Worm (Caenorhabditis elegans) whole organism, L4 larva: ENCODE data around the gene F54F11.1.

Source experiments
- D1046.2 ChIP-seq: fragments of 200-800 bp; sonication (Bioruptor generic); IDR thresholded peaks from 2 replicates; pipeline ENCODE4 v1.3.6; 2022; ENCODE audit warnings: missing genetic modification characterization, missing compliant biosample characterization
- F10B5.3 ChIP-seq: sonication (generic microtip); optimal IDR thresholded peaks from 2 replicates; lab custom pipeline; 2016; ENCODE audit warnings: mild to moderate bottlenecking, missing genetic modification characterization, missing compliant biosample characterization
- ZK337.2 ChIP-seq: fragments of 200-800 bp; sonication (Bioruptor generic); IDR thresholded peaks from 2 replicates; pipeline ENCODE4 v1.3.6; 2022; ENCODE audit warnings: missing genetic modification reagents, missing genetic modification characterization, missing compliant biosample characterization
- arid-1 ChIP-seq: fragments of 200-800 bp; sonication (Bioruptor generic); conservative IDR thresholded peaks from 2 replicates; pipeline ENCODE4 v1.3.6; 2022; ENCODE audit warnings: missing genetic modification reagents, missing genetic modification characterization, missing compliant biosample characterization
- ceh-20 ChIP-seq: fragments of 200-800 bp; sonication (Bioruptor generic); IDR thresholded peaks from 2 replicates; pipeline ENCODE4 v1.3.6; 2022; ENCODE audit warnings: missing genetic modification reagents, missing genetic modification characterization, missing compliant biosample characterization
- ceh-32 ChIP-seq: sonication (generic microtip); optimal IDR thresholded peaks from 2 replicates; lab custom pipeline; 2016; ENCODE audit warnings: mild to moderate bottlenecking, missing genetic modification characterization, missing compliant biosample characterization; ENCODE audit not compliant: poor library complexity
- ceh-82 ChIP-seq: sonication (generic microtip); optimal IDR thresholded peaks from 2 replicates; lab custom pipeline; 2017; ENCODE audit warnings: missing biosample characterization, missing genetic modification characterization
- daf-12 ChIP-seq: fragments of 150-350 bp; optimal IDR thresholded peaks from 2 replicates; lab custom pipeline; 2014; ENCODE audit warnings: missing biosample characterization, missing genetic modification reagents, missing genetic modification characterization
- daf-16 ChIP-seq, 3 experiments: sonication (generic microtip); optimal IDR thresholded peaks; 2 replicates each; lab custom pipeline; 2016 to 2017; ENCODE audit warnings: missing genetic modification characterization in 3 of 3, missing genetic modification reagents in 3 of 3, mild to moderate bottlenecking in 2 of 3, missing compliant biosample characterization in 2 of 3, missing biosample characterization in 1 of 3, moderate library complexity in 1 of 3
- dve-1 ChIP-seq: sonication (generic microtip); optimal IDR thresholded peaks from 2 replicates; lab custom pipeline; 2017; ENCODE audit warnings: antibody characterized with exemption, mild to moderate bottlenecking, missing genetic modification characterization, missing compliant biosample characterization; ENCODE audit not compliant: insufficient read depth
- fos-1 ChIP-seq: fragments of 150-350 bp; optimal IDR thresholded peaks from 2 replicates; lab custom pipeline; 2014; ENCODE audit warnings: missing biosample characterization, missing genetic modification characterization
- hif-1 ChIP-seq, 2 experiments: sonication (generic microtip); optimal IDR thresholded peaks; 2 replicates each; lab custom pipeline; 2016 to 2017; ENCODE audit warnings: missing compliant biosample characterization in 2 of 2, missing genetic modification characterization in 2 of 2, missing genetic modification reagents in 2 of 2, missing genotype in 2 of 2, mild to moderate bottlenecking in 1 of 2
- lin-13 ChIP-seq: fragments of 150-350 bp; optimal IDR thresholded peaks from 2 replicates; lab custom pipeline; 2014; ENCODE audit warnings: missing biosample characterization, missing genetic modification reagents, missing genetic modification characterization
- lin-15B ChIP-seq: fragments of 150-350 bp; sonication (generic microtip); optimal IDR thresholded peaks from 3 replicates; lab custom pipeline; 2014; ENCODE audit warnings: missing biosample characterization, missing genetic modification characterization
- lin-29 ChIP-seq: fragments of 200-800 bp; sonication (Bioruptor generic); IDR thresholded peaks from 2 replicates; pipeline ENCODE4 v1.3.6; 2022; ENCODE audit warnings: missing genetic modification reagents, missing genetic modification characterization, missing compliant biosample characterization
- lin-38 ChIP-seq: fragments of 200-800 bp; sonication (Bioruptor generic); IDR thresholded peaks from 2 replicates; pipeline ENCODE4 v1.3.6; 2022; ENCODE audit warnings: missing genetic modification reagents, missing genetic modification characterization, missing compliant biosample characterization
- lir-3 ChIP-seq: sonication (generic microtip); optimal IDR thresholded peaks from 2 replicates; lab custom pipeline; 2016; ENCODE audit warnings: mild to moderate bottlenecking, missing genetic modification characterization, missing compliant biosample characterization
- lsy-2 ChIP-seq, 2 experiments: fragments of 150-350 bp in 1 of 2; sonication (generic microtip) in 1 of 2; optimal IDR thresholded peaks; 2 replicates each; lab custom pipeline; 2014 to 2017; ENCODE audit warnings: missing biosample characterization in 2 of 2, missing genetic modification characterization in 2 of 2
- mdt-29 ChIP-seq: fragments of 200-800 bp; sonication (Bioruptor generic); IDR thresholded peaks from 2 replicates; pipeline ENCODE4 v1.3.6; 2022; ENCODE audit warnings: missing genetic modification reagents, missing genetic modification characterization, missing compliant biosample characterization
- mep-1 ChIP-seq: fragments of 150-350 bp; sonication (generic microtip); optimal IDR thresholded peaks from 3 replicates; lab custom pipeline; 2014; ENCODE audit warnings: missing biosample characterization, missing genetic modification characterization
- mxl-3 ChIP-seq: fragments of 200-800 bp; sonication (Bioruptor generic); optimal IDR thresholded peaks from 2 replicates; lab custom pipeline; 2018; ENCODE audit warnings: mild to moderate bottlenecking, missing genetic modification characterization, missing compliant biosample characterization
- nhr-10 ChIP-seq: fragments of 150-350 bp; optimal IDR thresholded peaks from 2 replicates; lab custom pipeline; 2014; ENCODE audit warnings: missing biosample characterization, missing genetic modification characterization
- nhr-11 ChIP-seq: fragments of 150-350 bp; optimal IDR thresholded peaks from 2 replicates; lab custom pipeline; 2014; ENCODE audit warnings: missing biosample characterization, missing genetic modification characterization
- nhr-237 ChIP-seq: sonication (generic microtip); optimal IDR thresholded peaks from 2 replicates; lab custom pipeline; 2017; ENCODE audit warnings: missing biosample characterization, missing genetic modification characterization
- nhr-25 ChIP-seq: sonication (generic microtip); optimal IDR thresholded peaks from 2 replicates; lab custom pipeline; 2017; ENCODE audit warnings: missing genetic modification characterization, mild to moderate bottlenecking, missing compliant biosample characterization, antibody characterized with exemption, moderate library complexity, borderline replicate concordance; ENCODE audit not compliant: insufficient read depth
- nhr-42 ChIP-seq: fragments of 200-800 bp; sonication (Bioruptor generic); IDR thresholded peaks from 2 replicates; pipeline ENCODE4 v1.3.6; 2022; ENCODE audit warnings: missing genetic modification characterization, missing compliant biosample characterization
- nhr-6 ChIP-seq: fragments of 150-350 bp; optimal IDR thresholded peaks from 2 replicates; lab custom pipeline; 2014; ENCODE audit warnings: missing biosample characterization, missing genetic modification characterization
- nhr-76 ChIP-seq: fragments of 150-350 bp; optimal IDR thresholded peaks from 2 replicates; lab custom pipeline; 2014; ENCODE audit warnings: missing biosample characterization, missing genetic modification characterization
- php-3 ChIP-seq: fragments of 200-800 bp; sonication (Bioruptor generic); IDR thresholded peaks from 2 replicates; pipeline ENCODE4 v1.3.6; 2022; ENCODE audit warnings: missing genetic modification reagents, missing genetic modification characterization, missing compliant biosample characterization
- pqm-1 ChIP-seq: sonication (generic microtip); optimal IDR thresholded peaks from 2 replicates; lab custom pipeline; 2017; ENCODE audit warnings: missing biosample characterization, missing genetic modification characterization
- sdz-12 ChIP-seq: fragments of 200-800 bp; sonication (Bioruptor generic); optimal IDR thresholded peaks from 2 replicates; lab custom pipeline; 2018; ENCODE audit warnings: mild to moderate bottlenecking, missing genetic modification characterization, missing compliant biosample characterization
- set-16 ChIP-seq: fragments of 200-800 bp; sonication (Bioruptor generic); IDR thresholded peaks from 2 replicates; pipeline ENCODE4 v1.3.6; 2022; ENCODE audit warnings: missing genetic modification reagents, missing genetic modification characterization, missing compliant biosample characterization
- tra-1 ChIP-seq: fragments of 200-800 bp; sonication (Bioruptor generic); IDR thresholded peaks from 2 replicates; pipeline ENCODE4 v1.3.6; 2022; ENCODE audit warnings: missing genetic modification reagents, missing genetic modification characterization, missing compliant biosample characterization
- unc-62 ChIP-seq, 3 experiments: fragments of 150-350 bp in 1 of 3; sonication (generic microtip); optimal IDR thresholded peaks in 2 of 3; peaks in 1 of 3; 1 replicate in 1 of 3; 2 replicates in 2 of 3; lab custom pipeline; 2014 to 2017; ENCODE audit warnings: missing biosample characterization in 3 of 3, missing genetic modification characterization in 3 of 3, missing genetic modification reagents in 3 of 3, missing genotype in 1 of 3
- vab-7 ChIP-seq: fragments of 200-800 bp; sonication (Bioruptor generic); IDR thresholded peaks from 2 replicates; pipeline ENCODE4 v1.3.6; 2022; ENCODE audit warnings: missing genetic modification reagents, missing genetic modification characterization, missing compliant biosample characterization
- zfp-3 ChIP-seq: fragments of 200-800 bp; sonication (Bioruptor generic); conservative IDR thresholded peaks from 2 replicates; pipeline ENCODE4 v1.3.6; 2022; ENCODE audit warnings: missing genetic modification reagents, missing genetic modification characterization, missing compliant biosample characterization
- ztf-7 ChIP-seq: fragments of 150-350 bp; optimal IDR thresholded peaks from 2 replicates; lab custom pipeline; 2014; ENCODE audit warnings: missing biosample characterization, missing genetic modification characterization

The F54F11.1 gene

DNA sequence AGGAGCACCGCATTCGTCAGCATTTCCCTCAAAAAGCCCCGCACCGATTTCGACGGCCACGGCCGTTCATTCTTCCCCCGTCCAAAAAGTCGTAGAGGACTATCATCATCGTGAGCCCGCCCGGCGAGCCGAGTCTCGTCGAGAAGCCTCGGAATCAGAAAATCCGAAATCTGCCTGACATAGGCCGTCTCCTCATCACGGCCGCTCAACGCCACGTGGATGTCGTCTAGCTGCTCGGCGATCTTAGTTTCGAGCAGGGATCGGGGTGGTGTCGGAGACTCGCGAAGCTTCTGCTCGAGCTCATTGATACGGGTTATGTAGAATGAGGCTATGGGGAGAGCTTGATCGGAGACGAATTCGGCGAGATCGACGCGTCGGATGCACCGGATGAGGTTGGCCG lies 25.4 kb downstream of the F54F11.1 start:
- TF ChIP-seq set-16 (GFP tag; lab: Robert Waterston, UW) (peak; percentile 84), D1046.2 (GFP tag; lab: Robert Waterston, UW) (no peak)

DNA sequence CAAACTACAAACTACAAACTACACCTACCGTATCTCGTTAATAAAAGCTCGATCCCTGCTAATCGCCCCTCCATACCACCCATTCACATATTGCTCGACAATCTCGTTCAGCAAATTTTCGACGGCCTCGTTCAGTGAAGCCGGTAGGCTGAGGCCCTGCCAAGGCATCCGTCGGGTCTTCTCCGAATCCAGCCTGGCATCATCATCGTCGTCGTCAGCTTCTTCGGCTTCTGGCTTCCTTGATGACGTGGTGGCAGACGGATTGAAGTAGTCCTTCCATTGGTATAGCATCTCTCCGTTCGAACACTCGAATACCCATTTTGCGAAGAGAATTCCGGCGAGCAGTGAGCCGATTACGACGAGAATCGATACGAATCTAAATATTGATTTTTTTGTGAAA lies 26.9 kb downstream of the F54F11.1 start:
- TF ChIP-seq set-16 (GFP tag; lab: Robert Waterston, UW) (peak; percentile 30; the same call in 1 of the 2 replicates), unc-62 (GFP tag; optimal IDR thresholded peaks at IDR 0.05 in 1 of 2; lab: Kevin White, UChicago) (peak in 1 of 2 experiments; percentile 79), unc-62 (tag; optimal IDR thresholded peaks at IDR 0.05; lab: Kevin White, UChicago) (no peak), daf-12 (tag; lab: Kevin White, UChicago) (no peak), mep-1 (tag; lab: Kevin White, UChicago) (no peak), nhr-11 (tag; lab: Kevin White, UChicago) (no peak), pqm-1 (tag; lab: Kevin White, UChicago) (no peak), lin-29 (no peak), nhr-42 (peak; percentile 61; the same call in 1 of the 2 replicates), mdt-29 (GFP tag; lab: Robert Waterston, UW) (no peak)
- TF ChIP-seq, all 104 proteins: peak for 3

ce11 chrII:13531118-13531517 lies 27.4 kb downstream of the F54F11.1 start, which contains the start of gene snx-14:
TSS of gene snx-14 (minus strand) at chrII:13531218.
- TF ChIP-seq sdz-12 (GFP tag; lab: Kevin White, UChicago) (no peak), nhr-237 (tag; lab: Kevin White, UChicago) (no peak), mxl-3 (no peak), dve-1 (tag; lab: Kevin White, UChicago) (no peak), nhr-10 (tag; lab: Kevin White, UChicago) (no peak), vab-7 (no peak), nhr-25 (tag; lab: Kevin White, UChicago) (no peak), lin-13 (GFP tag; lab: Kevin White, UChicago) (no peak), lin-38 (GFP tag; lab: Robert Waterston, UW) (no peak), F10B5.3 (no peak), ceh-20 (GFP tag; lab: Robert Waterston, UW) (no peak), lsy-2 (tag; optimal IDR thresholded peaks at IDR 0.05; lab: Kevin White, UChicago) (no peak)
- TF ChIP-seq, all 104 proteins: peak for 0

- no peak for TF ChIP-seq ceh-32
- TF ChIP-seq arid-1 (GFP tag; lab: Robert Waterston, UW) = no peak
- TF ChIP-seq pqm-1 (tag; lab: Kevin White, UChicago) = no peak
- TF ChIP-seq ztf-7 (tag; lab: Kevin White, UChicago) = no peak
- TF ChIP-seq tra-1 (GFP tag; lab: Robert Waterston, UW) = no peak
- no peak for TF ChIP-seq hif-1 (tag; optimal IDR thresholded peaks at IDR 0.05; lab: Kevin White, UChicago)
- no peak for TF ChIP-seq set-16 (GFP tag; lab: Robert Waterston, UW)
- TF ChIP-seq ZK337.2 (GFP tag; lab: Robert Waterston, UW) = no peak
- TF ChIP-seq lir-3 (tag; lab: Kevin White, UChicago) = no peak
- TF ChIP-seq fos-1 = no peak
- TF ChIP-seq lin-13 (GFP tag; lab: Kevin White, UChicago) = no peak
- no peak for TF ChIP-seq nhr-6 (tag; lab: Kevin White, UChicago)
- TF ChIP-seq nhr-25 (tag; lab: Kevin White, UChicago) = no peak
- no peak for TF ChIP-seq nhr-76 (tag; lab: Kevin White, UChicago)
- TF ChIP-seq zfp-3 (GFP tag; lab: Robert Waterston, UW) = no peak
- TF ChIP-seq daf-16 (GFP tag; optimal IDR thresholded peaks at IDR 0.05; lab: Kevin White, UChicago) = no peak
- TF ChIP-seq daf-16 (tag; optimal IDR thresholded peaks at IDR 0.05; lab: Kevin White, UChicago) = no peak
- TF ChIP-seq lin-29 = no peak
- no peak for TF ChIP-seq lin-15B (tag; lab: Kevin White, UChicago)
- TF ChIP-seq php-3 (GFP tag; lab: Robert Waterston, UW) = no peak
- TF ChIP-seq ceh-82 = no peak
These were observed 37.2 kb downstream of the F54F11.1 start, which contains the start of the genes noa-1 and Y48E1B.17 for ce11 chrII:13540956-13541355. TSS of gene noa-1 (minus strand) at chrII:13541056. TSS of gene Y48E1B.17 (minus strand) at chrII:13541084.
